Worm (Caenorhabditis elegans) whole organism, L2 larva: Measurements from ENCODE around the gene T28F3.5.

ENCODE experiments used
- C34F6.9 ChIP-seq: fragments of 150-350 bp; optimal IDR thresholded peaks from 2 replicates; lab custom pipeline; 2014; ENCODE audit warnings: missing biosample characterization, missing genetic modification characterization
- F13H6.1 ChIP-seq: sonication (generic microtip); optimal IDR thresholded peaks from 2 replicates; lab custom pipeline; 2016; ENCODE audit warnings: missing genetic modification characterization, missing compliant biosample characterization
- R02D3.7 ChIP-seq: fragments of 150-350 bp; optimal IDR thresholded peaks from 2 replicates; lab custom pipeline; 2014; ENCODE audit warnings: missing biosample characterization, missing genetic modification characterization
- Y55F3AM.14 ChIP-seq: fragments of 200-800 bp; sonication (Bioruptor generic); optimal IDR thresholded peaks from 2 replicates; lab custom pipeline; 2018; ENCODE audit warnings: mild to moderate bottlenecking, missing genetic modification characterization, missing compliant biosample characterization
- ZK546.5 ChIP-seq: sonication (generic microtip); optimal IDR thresholded peaks from 2 replicates; lab custom pipeline; 2017; ENCODE audit warnings: missing biosample characterization, missing genetic modification characterization
- alr-1 ChIP-seq: fragments of 150-350 bp; optimal IDR thresholded peaks from 2 replicates; lab custom pipeline; 2014; ENCODE audit warnings: missing biosample characterization, missing genetic modification characterization
- aly-2 ChIP-seq: fragments of 150-350 bp; optimal IDR thresholded peaks from 2 replicates; lab custom pipeline; 2014; ENCODE audit warnings: missing biosample characterization, missing genetic modification characterization
- ama-1 ChIP-seq: fragments of 150-350 bp; optimal IDR thresholded peaks from 2 replicates; lab custom pipeline; 2018; ENCODE audit warnings: inconsistent platforms
- blmp-1 ChIP-seq: sonication (generic microtip); optimal IDR thresholded peaks from 2 replicates; lab custom pipeline; 2017; ENCODE audit warnings: missing genetic modification characterization, mild to moderate bottlenecking, missing compliant biosample characterization, antibody characterized with exemption, moderate library complexity; ENCODE audit not compliant: insufficient read depth
- ceh-16 ChIP-seq: fragments of 150-350 bp; optimal IDR thresholded peaks from 2 replicates; lab custom pipeline; 2014; ENCODE audit warnings: missing biosample characterization, missing genetic modification characterization
- ceh-82 ChIP-seq: fragments of 150-350 bp; optimal IDR thresholded peaks from 2 replicates; lab custom pipeline; 2014; ENCODE audit warnings: missing biosample characterization, missing genetic modification characterization
- crh-2 ChIP-seq: sonication (generic microtip); optimal IDR thresholded peaks from 2 replicates; lab custom pipeline; 2017; ENCODE audit warnings: missing biosample characterization, missing genetic modification characterization
- dmd-4 ChIP-seq: sonication (generic microtip); optimal IDR thresholded peaks from 2 replicates; lab custom pipeline; 2017; ENCODE audit warnings: missing biosample characterization, missing genetic modification characterization
- egl-27 ChIP-seq: sonication (generic microtip); optimal IDR thresholded peaks from 3 replicates; lab custom pipeline; 2017; ENCODE audit warnings: missing biosample characterization, missing genetic modification reagents, missing genetic modification characterization
- elt-1 ChIP-seq: fragments of 150-350 bp; optimal IDR thresholded peaks from 2 replicates; lab custom pipeline; 2014; ENCODE audit warnings: missing biosample characterization, missing genetic modification characterization
- elt-3 ChIP-seq: sonication (generic microtip); optimal IDR thresholded peaks from 2 replicates; lab custom pipeline; 2017; ENCODE audit warnings: missing biosample characterization, missing genetic modification characterization
- fos-1 ChIP-seq: fragments of 150-350 bp; optimal IDR thresholded peaks from 2 replicates; lab custom pipeline; 2014; ENCODE audit warnings: missing biosample characterization, missing genetic modification characterization
- gmeb-1 ChIP-seq: fragments of 150-350 bp; optimal IDR thresholded peaks from 2 replicates; lab custom pipeline; 2014; ENCODE audit warnings: missing biosample characterization, missing genetic modification characterization
- lin-11 ChIP-seq: fragments of 150-350 bp; sonication (generic microtip); optimal IDR thresholded peaks from 2 replicates; lab custom pipeline; 2014; ENCODE audit warnings: missing biosample characterization, missing genetic modification characterization, inconsistent platforms, mixed read lengths
- lin-13 ChIP-seq: fragments of 150-350 bp; optimal IDR thresholded peaks from 2 replicates; lab custom pipeline; 2014; ENCODE audit warnings: missing biosample characterization, missing genetic modification reagents, missing genetic modification characterization
- lin-39 ChIP-seq: fragments of 150-350 bp; optimal IDR thresholded peaks from 2 replicates; lab custom pipeline; 2014; ENCODE audit warnings: missing biosample characterization, missing genetic modification reagents, missing genetic modification characterization
- lsy-2 ChIP-seq, 2 experiments: fragments of 150-350 bp in 1 of 2; sonication (generic microtip) in 1 of 2; optimal IDR thresholded peaks; 2 replicates each; lab custom pipeline; 2014 to 2017; ENCODE audit warnings: missing biosample characterization in 2 of 2, missing genetic modification characterization in 2 of 2
- mab-5 ChIP-seq: fragments of 150-350 bp; optimal IDR thresholded peaks from 2 replicates; lab custom pipeline; 2014; ENCODE audit warnings: missing biosample characterization, missing genetic modification characterization
- mbf-1 ChIP-seq: sonication (generic microtip); optimal IDR thresholded peaks from 2 replicates; lab custom pipeline; 2017; ENCODE audit warnings: missing biosample characterization, missing genetic modification characterization
- mdl-1 ChIP-seq, 2 experiments: fragments of 150-350 bp in 1 of 2; sonication (generic microtip) in 1 of 2; optimal IDR thresholded peaks; 2 replicates each; lab custom pipeline; 2017; ENCODE audit warnings: missing biosample characterization in 2 of 2, missing genetic modification characterization in 2 of 2
- nhr-10 ChIP-seq: sonication (generic microtip); optimal IDR thresholded peaks from 2 replicates; lab custom pipeline; 2017; ENCODE audit warnings: missing biosample characterization, missing genetic modification characterization
- nhr-11 ChIP-seq: fragments of 150-350 bp; optimal IDR thresholded peaks from 2 replicates; lab custom pipeline; 2014; ENCODE audit warnings: missing biosample characterization, missing genetic modification characterization
- nhr-12 ChIP-seq: fragments of 150-350 bp; optimal IDR thresholded peaks from 2 replicates; lab custom pipeline; 2014; ENCODE audit warnings: missing biosample characterization, missing genetic modification characterization
- nhr-129 ChIP-seq: fragments of 150-350 bp; optimal IDR thresholded peaks from 2 replicates; lab custom pipeline; 2014; ENCODE audit warnings: missing biosample characterization, missing genetic modification characterization
- nhr-21 ChIP-seq: fragments of 150-350 bp; optimal IDR thresholded peaks from 2 replicates; lab custom pipeline; 2014; ENCODE audit warnings: missing biosample characterization, missing genetic modification characterization
- nhr-23 ChIP-seq: fragments of 150-350 bp; optimal IDR thresholded peaks from 2 replicates; lab custom pipeline; 2014; ENCODE audit warnings: missing biosample characterization, missing genetic modification reagents, missing genetic modification characterization
- nhr-237 ChIP-seq: fragments of 150-350 bp; optimal IDR thresholded peaks from 2 replicates; lab custom pipeline; 2014; ENCODE audit warnings: missing biosample characterization, missing genetic modification characterization
- nhr-25 ChIP-seq: fragments of 150-350 bp; sonication (generic microtip); optimal IDR thresholded peaks from 3 replicates; lab custom pipeline; 2014; ENCODE audit warnings: missing biosample characterization, missing genetic modification characterization
- nhr-6 ChIP-seq: fragments of 150-350 bp; optimal IDR thresholded peaks from 2 replicates; lab custom pipeline; 2014; ENCODE audit warnings: missing biosample characterization, missing genetic modification characterization
- nhr-77 ChIP-seq: fragments of 150-350 bp; optimal IDR thresholded peaks from 2 replicates; lab custom pipeline; 2014; ENCODE audit warnings: missing biosample characterization, missing genetic modification characterization
- peb-1 ChIP-seq: fragments of 150-350 bp; optimal IDR thresholded peaks from 2 replicates; lab custom pipeline; 2014; ENCODE audit warnings: missing biosample characterization, missing genetic modification characterization
- sem-4 ChIP-seq: fragments of 150-350 bp; optimal IDR thresholded peaks from 2 replicates; lab custom pipeline; 2014; ENCODE audit warnings: missing biosample characterization, missing genetic modification reagents, missing genetic modification characterization
- skn-1 ChIP-seq: sonication (generic microtip); optimal IDR thresholded peaks from 2 replicates; lab custom pipeline; 2017; ENCODE audit warnings: missing biosample characterization, missing genetic modification characterization
- sma-3 ChIP-seq: sonication (generic microtip); optimal IDR thresholded peaks from 2 replicates; lab custom pipeline; 2016; ENCODE audit warnings: missing genetic modification reagents, missing genetic modification characterization, missing compliant biosample characterization
- sma-9 ChIP-seq, 2 experiments: fragments of 150-350 bp in 1 of 2; sonication (generic microtip) in 1 of 2; optimal IDR thresholded peaks; 2 replicates each; lab custom pipeline; 2014 to 2016; ENCODE audit warnings: missing genetic modification characterization in 2 of 2, mild to moderate bottlenecking in 1 of 2, missing biosample characterization in 1 of 2, missing compliant biosample characterization in 1 of 2, missing genetic modification reagents in 1 of 2, moderate library complexity in 1 of 2
- snpc-4 ChIP-seq: fragments of 150-350 bp; optimal IDR thresholded peaks from 2 replicates; lab custom pipeline; 2014; ENCODE audit warnings: missing biosample characterization, missing genetic modification characterization
- unc-39 ChIP-seq: fragments of 150-350 bp; optimal IDR thresholded peaks from 2 replicates; lab custom pipeline; 2014; ENCODE audit warnings: missing biosample characterization, missing genetic modification characterization
- unc-55 ChIP-seq: fragments of 150-350 bp; sonication (generic microtip); optimal IDR thresholded peaks from 3 replicates; lab custom pipeline; 2014; ENCODE audit warnings: missing biosample characterization, missing genetic modification reagents, missing genetic modification characterization
- unc-62 ChIP-seq: fragments of 150-350 bp; optimal IDR thresholded peaks from 2 replicates; lab custom pipeline; 2014; ENCODE audit warnings: missing biosample characterization, missing genetic modification reagents, missing genetic modification characterization
- zag-1 ChIP-seq: fragments of 150-350 bp; optimal IDR thresholded peaks from 2 replicates; lab custom pipeline; 2014; ENCODE audit warnings: missing biosample characterization, missing genetic modification characterization
- ztf-1 ChIP-seq: fragments of 200-800 bp; sonication (Bioruptor generic); conservative IDR thresholded peaks from 2 replicates; pipeline ENCODE4 v1.3.6; 2022; ENCODE audit warnings: missing genetic modification characterization, missing compliant biosample characterization
- ztf-11 ChIP-seq: sonication (generic microtip); optimal IDR thresholded peaks from 2 replicates; lab custom pipeline; 2017; ENCODE audit warnings: missing biosample characterization, missing genetic modification characterization
- ztf-4 ChIP-seq: fragments of 150-350 bp; optimal IDR thresholded peaks from 2 replicates; lab custom pipeline; 2014; ENCODE audit warnings: missing biosample characterization, missing genetic modification characterization

T28F3.5 gene

DNA sequence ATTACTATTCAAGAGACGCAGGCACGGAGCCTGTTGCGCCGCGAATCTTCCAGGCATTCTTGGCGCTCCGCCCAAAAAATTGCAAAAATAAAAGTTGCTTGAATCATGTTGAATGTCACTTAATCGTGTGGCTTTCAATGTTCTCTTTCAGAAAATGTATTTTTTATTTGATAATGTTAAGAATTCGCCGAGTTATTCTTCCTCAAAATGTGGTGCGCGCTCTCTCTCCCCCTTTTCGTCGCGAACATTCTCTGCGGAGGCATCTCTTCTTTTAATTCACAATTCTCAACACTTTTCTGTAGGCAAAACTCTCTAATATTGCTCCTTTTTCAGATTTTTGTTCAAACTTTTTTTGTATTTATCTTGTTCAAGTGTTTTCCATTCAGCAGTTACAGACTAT, 16.2 kb upstream of the T28F3.5 start:
- TF ChIP-seq lsy-2 (tag; optimal IDR thresholded peaks at IDR 0.05; lab: Kevin White, UChicago): peak; percentile 92 to 95
- peak in 1 of 2 experiments; percentile 76 for TF ChIP-seq mdl-1 (tag; optimal IDR thresholded peaks at IDR 0.05; lab: Kevin White, UChicago)
- peak; percentile 95 for TF ChIP-seq lin-13 (GFP tag; lab: Kevin White, UChicago)
- no peak for TF ChIP-seq peb-1 (tag; lab: Kevin White, UChicago)
- TF ChIP-seq nhr-10 (tag; lab: Kevin White, UChicago): peak; percentile 83
- no peak for TF ChIP-seq mbf-1 (tag; lab: Kevin White, UChicago)
- peak; percentile 92 for TF ChIP-seq fos-1 (tag; lab: Kevin White, UChicago)
- TF ChIP-seq sem-4 (tag; lab: Kevin White, UChicago): peak; percentile 97
- peak; percentile 96 for TF ChIP-seq nhr-129
- TF ChIP-seq unc-39 (tag; lab: Kevin White, UChicago): no peak
- TF ChIP-seq C34F6.9 (tag; lab: Kevin White, UChicago): peak; percentile 97
- TF ChIP-seq aly-2: no peak
- TF ChIP-seq unc-55 (GFP tag; lab: Kevin White, UChicago): peak; percentile 98
- no peak for TF ChIP-seq elt-1
- peak; percentile 95 for TF ChIP-seq crh-2 (tag; lab: Kevin White, UChicago)
- peak; percentile 93 for TF ChIP-seq nhr-6 (tag; lab: Kevin White, UChicago)
- peak; percentile 99 for TF ChIP-seq sma-3 (GFP tag; lab: Kevin White, UChicago)
- TF ChIP-seq mab-5: peak; percentile 90
- peak; percentile 35 for TF ChIP-seq ztf-11 (tag; lab: Kevin White, UChicago)
- peak; percentile 95 for TF ChIP-seq egl-27 (tag; lab: Kevin White, UChicago)
- no peak for TF ChIP-seq dmd-4
- no peak for TF ChIP-seq nhr-12 (tag; lab: Kevin White, UChicago)
- TF ChIP-seq F13H6.1 (tag; lab: Kevin White, UChicago): peak; percentile 97
- TF ChIP-seq zag-1 (tag; lab: Kevin White, UChicago): peak; percentile 96
- peak; percentile 62 for TF ChIP-seq R02D3.7 (tag; lab: Kevin White, UChicago)
- peak; percentile 87 for TF ChIP-seq sma-9 (GFP tag; optimal IDR thresholded peaks at IDR 0.05; lab: Kevin White, UChicago)
- TF ChIP-seq sma-9 (tag; optimal IDR thresholded peaks at IDR 0.05; lab: Kevin White, UChicago): no peak
- TF ChIP-seq ceh-82 (tag; lab: Kevin White, UChicago): peak; percentile 82
- TF ChIP-seq gmeb-1 (tag; lab: Kevin White, UChicago): peak; percentile 86
- no peak for TF ChIP-seq elt-3 (tag; lab: Kevin White, UChicago)
- no peak for TF ChIP-seq alr-1 (tag; lab: Kevin White, UChicago)
- TF ChIP-seq nhr-25: peak; percentile 97
- peak; percentile 38 for TF ChIP-seq unc-62
- peak; percentile 78 for TF ChIP-seq nhr-237 (tag; lab: Kevin White, UChicago)
- peak; percentile 96 for TF ChIP-seq nhr-21 (tag; lab: Kevin White, UChicago)
- TF ChIP-seq ZK546.5: peak; percentile 75
- peak; percentile 92 for TF ChIP-seq ama-1
- TF ChIP-seq Y55F3AM.14 (GFP tag; lab: Kevin White, UChicago): peak; percentile 98
- TF ChIP-seq nhr-77 (tag; lab: Kevin White, UChicago): peak; percentile 71
- peak; percentile 43 for TF ChIP-seq skn-1 (tag; lab: Kevin White, UChicago)
- TF ChIP-seq nhr-11 (tag; lab: Kevin White, UChicago): peak; percentile 72
- TF ChIP-seq ztf-4 (tag; lab: Kevin White, UChicago): peak; percentile 95
- TF ChIP-seq snpc-4 (tag; lab: Kevin White, UChicago): peak; percentile 65
- TF ChIP-seq blmp-1: peak; percentile 82
- peak; percentile 43 for TF ChIP-seq lin-39 (tag; lab: Kevin White, UChicago)
- peak; percentile 89 for TF ChIP-seq lin-11
- peak; percentile 26 for TF ChIP-seq ceh-16 (tag; lab: Kevin White, UChicago)
- TF ChIP-seq ztf-1 (GFP tag; lab: Robert Waterston, UW): peak; percentile 89; the same call in 1 of the 2 replicates
- no peak for TF ChIP-seq nhr-23 (tag; lab: Kevin White, UChicago)
